Fruit fly (Drosophila melanogaster) whole organism, adult: ENCODE data around the gene SPARC.

ENCODE experiments used
- CG11617 ChIP-seq: fragments of 200-800 bp; sonication (Bioruptor generic); optimal IDR thresholded peaks from 2 replicates; lab custom pipeline; 2017; ENCODE audit warnings: mild to moderate bottlenecking, missing biosample characterization, missing genetic modification reagents, missing genetic modification characterization
- CG12768 ChIP-seq: fragments of 200-800 bp; sonication (Bioruptor generic); optimal IDR thresholded peaks from 2 replicates; lab custom pipeline; 2017; ENCODE audit warnings: missing biosample characterization, missing genetic modification characterization, mild to moderate bottlenecking, moderate library complexity, missing genetic modification reagents
- CG14711 ChIP-seq: fragments of 200-800 bp; sonication (Bioruptor generic); optimal IDR thresholded peaks from 2 replicates; lab custom pipeline; 2018; ENCODE audit warnings: missing biosample characterization, mild to moderate bottlenecking, missing genetic modification characterization, moderate library complexity
- CG1620 ChIP-seq: fragments of 200-800 bp; sonication (Bioruptor generic); optimal IDR thresholded peaks from 2 replicates; lab custom pipeline; 2016; ENCODE audit warnings: missing biosample characterization, missing genetic modification characterization
- CG33017 ChIP-seq: fragments of 200-800 bp; sonication (Bioruptor generic); optimal IDR thresholded peaks from 2 replicates; lab custom pipeline; 2018; ENCODE audit warnings: missing biosample characterization, mild to moderate bottlenecking, missing genetic modification characterization, moderate library complexity
- CG5204 ChIP-seq: fragments of 200-800 bp; sonication (Bioruptor generic); optimal IDR thresholded peaks from 2 replicates; lab custom pipeline; 2016; ENCODE audit warnings: missing biosample characterization, missing genetic modification characterization
- CG7045 ChIP-seq: fragments of 200-800 bp; sonication (Bioruptor generic); optimal IDR thresholded peaks from 2 replicates; lab custom pipeline; 2017; ENCODE audit warnings: missing biosample characterization, mild to moderate bottlenecking, missing genetic modification characterization
- CG7101 ChIP-seq: fragments of 200-800 bp; sonication (Bioruptor generic); optimal IDR thresholded peaks from 2 replicates; lab custom pipeline; 2018; ENCODE audit warnings: missing biosample characterization, mild to moderate bottlenecking, missing genetic modification characterization, moderate library complexity
- Clk ChIP-seq: fragments of 200-800 bp; sonication (Bioruptor generic); optimal IDR thresholded peaks from 2 replicates; lab custom pipeline; 2017; ENCODE audit warnings: missing biosample characterization, missing genetic modification characterization
- Crg-1 ChIP-seq: fragments of 200-800 bp; sonication (Bioruptor generic); optimal IDR thresholded peaks from 2 replicates; lab custom pipeline; 2016; ENCODE audit warnings: missing biosample characterization, missing genetic modification characterization
- Hr96 ChIP-seq: fragments of 200-800 bp; sonication (Bioruptor generic); optimal IDR thresholded peaks from 2 replicates; lab custom pipeline; 2016; ENCODE audit warnings: missing biosample characterization, missing genetic modification characterization
- Mnt ChIP-seq: fragments of 200-800 bp; sonication (Bioruptor generic); optimal IDR thresholded peaks from 2 replicates; lab custom pipeline; 2016; ENCODE audit warnings: missing biosample characterization, mild to moderate bottlenecking, missing genetic modification characterization
- bab1 ChIP-seq: fragments of 200-800 bp; sonication (Bioruptor generic); optimal IDR thresholded peaks from 3 replicates; lab custom pipeline; 2019; ENCODE audit warnings: missing biosample characterization, mild to moderate bottlenecking, missing genetic modification characterization, moderate library complexity
- cic ChIP-seq: fragments of 200-800 bp; sonication (Bioruptor generic); optimal IDR thresholded peaks from 2 replicates; lab custom pipeline; 2017; ENCODE audit warnings: missing biosample characterization, mild to moderate bottlenecking, missing genetic modification characterization, moderate library complexity
- cnc ChIP-seq, 2 experiments: fragments of >200 bp; optimal IDR thresholded peaks; 2 replicates each; lab custom pipeline; 2017
- kay ChIP-seq: fragments of 200-800 bp; sonication (Bioruptor generic); peaks from one replicate; lab custom pipeline; 2016; ENCODE audit warnings: missing biosample characterization, missing genetic modification characterization, borderline replicate concordance
- ovo ChIP-seq: fragments of 200-800 bp; sonication (Bioruptor generic); optimal IDR thresholded peaks from 2 replicates; lab custom pipeline; 2016; ENCODE audit warnings: missing biosample characterization, missing genetic modification characterization
- pad ChIP-seq: fragments of 200-800 bp; sonication (Bioruptor generic); optimal IDR thresholded peaks from 3 replicates; lab custom pipeline; 2017; ENCODE audit warnings: missing biosample characterization, missing genetic modification characterization, mild to moderate bottlenecking, moderate library complexity, missing genetic modification reagents
- tj ChIP-seq: fragments of 200-800 bp; sonication (Bioruptor generic); optimal IDR thresholded peaks from 3 replicates; lab custom pipeline; 2017; ENCODE audit warnings: missing biosample characterization, mild to moderate bottlenecking, missing genetic modification characterization, moderate library complexity
- toe ChIP-seq: fragments of 200-800 bp; sonication (Bioruptor generic); optimal IDR thresholded peaks from 2 replicates; lab custom pipeline; 2016; ENCODE audit warnings: missing biosample characterization, missing genetic modification characterization

The SPARC gene

dm6 chr3R:26870494-26870893, 1.3 kb downstream of the SPARC start:
- TF ChIP-seq cic (no peak), CG7101 (tag; lab: Kevin White, UChicago) (no peak), ovo (GFP tag; lab: Kevin White, UChicago) (no peak), CG33017 (tag; lab: Kevin White, UChicago) (no peak), CG11617 (no peak), bab1 (GFP tag; lab: Kevin White, UChicago) (no peak), Hr96 (GFP tag; lab: Kevin White, UChicago) (no peak), CG7045 (GFP tag; lab: Kevin White, UChicago) (no peak), pad (no peak), CG12768 (GFP tag; lab: Kevin White, UChicago) (no peak), toe (no peak), CG5204 (no peak), Crg-1 (GFP tag; lab: Kevin White, UChicago) (no peak), tj (GFP tag; lab: Kevin White, UChicago) (no peak), kay (GFP tag; lab: Kevin White, UChicago) (no peak)

DNA sequence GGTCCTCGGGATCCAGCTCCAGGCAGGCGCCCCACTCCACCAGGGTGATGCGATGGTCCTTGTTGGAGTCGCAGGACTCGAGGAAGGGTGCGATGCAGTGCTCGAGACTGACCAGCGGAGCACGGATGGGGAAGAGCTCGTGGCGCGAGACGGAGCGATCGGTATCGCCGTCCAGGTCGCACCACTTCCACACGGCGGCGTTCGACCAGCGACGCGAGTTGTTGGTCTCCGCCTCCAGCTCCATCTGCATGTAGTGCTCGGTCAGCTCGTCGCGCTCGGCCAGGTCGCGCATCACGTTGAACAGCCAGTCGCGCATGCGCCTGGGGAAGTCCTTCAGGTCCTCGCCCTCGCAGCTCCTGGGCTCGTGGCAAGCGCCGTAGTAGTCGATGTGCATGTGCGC, 2.4 kb downstream of the SPARC start:
- TF ChIP-seq Crg-1 (GFP tag; lab: Kevin White, UChicago) = no peak

DNA sequence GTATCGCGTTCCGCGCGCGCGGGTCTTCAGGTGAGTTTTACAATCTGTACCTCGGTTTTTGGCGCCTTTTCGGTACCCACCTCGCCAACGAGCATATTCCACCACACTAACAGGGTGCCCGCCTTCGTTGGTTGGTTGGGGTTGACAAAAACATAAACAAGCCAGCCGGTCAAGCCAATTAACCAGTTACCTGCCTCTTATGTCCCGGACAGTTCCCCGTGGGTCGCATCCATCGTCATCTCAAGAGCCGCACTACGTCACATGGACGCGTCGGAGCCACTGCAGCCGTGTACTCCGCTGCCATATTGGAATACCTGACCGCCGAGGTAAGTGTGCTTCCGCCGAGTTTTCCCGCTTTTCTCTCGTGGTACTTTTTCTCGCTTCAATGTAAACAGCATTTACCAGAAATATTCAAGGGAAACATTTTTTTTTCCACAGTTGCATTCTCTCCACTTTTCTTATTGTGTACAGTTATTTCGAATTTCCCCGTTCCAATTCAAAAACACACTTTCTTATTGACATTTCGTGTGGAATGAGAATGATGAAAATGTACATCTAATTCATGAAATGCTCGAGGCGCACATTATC, 4.2 kb downstream of the SPARC start:
- no peak for TF ChIP-seq CG5204
- TF ChIP-seq kay (GFP tag; lab: Kevin White, UChicago) = no peak
- no peak for TF ChIP-seq cic
- no peak for TF ChIP-seq toe
- TF ChIP-seq Mnt (GFP tag; lab: Kevin White, UChicago) = no peak

dm6 chr3R:26866577-26867456, 5.0 kb downstream of the SPARC start, which contains the start of the genes ball and His2Av:
ball (minus strand) TSS chr3R:26866807.
His2Av (plus strand) TSS chr3R:26866929.
- no peak for TF ChIP-seq kay (GFP tag; lab: Kevin White, UChicago)
- TF ChIP-seq Hr96 (GFP tag; lab: Kevin White, UChicago) = peak; percentile 89
- peak; percentile 77 for TF ChIP-seq CG11617
- peak; percentile 73 for TF ChIP-seq CG12768 (GFP tag; lab: Kevin White, UChicago)
- TF ChIP-seq ovo (GFP tag; lab: Kevin White, UChicago) = peak; percentile 58
- no peak for TF ChIP-seq CG5204
- peak; percentile 72 for TF ChIP-seq Mnt (GFP tag; lab: Kevin White, UChicago)
- peak; percentile 80 for TF ChIP-seq bab1 (GFP tag; lab: Kevin White, UChicago)
- peak; percentile 81 for TF ChIP-seq Crg-1 (GFP tag; lab: Kevin White, UChicago)
- peak; percentile 78 for TF ChIP-seq tj (GFP tag; lab: Kevin White, UChicago)
- TF ChIP-seq cic = peak; percentile 36
- peak; percentile 66 for TF ChIP-seq pad
- TF ChIP-seq CG7045 (GFP tag; lab: Kevin White, UChicago) = peak; percentile 60
- TF ChIP-seq cnc (optimal IDR thresholded peaks at IDR 0.05; lab: Kevin White, UChicago) = no peak
- peak; percentile 81 for TF ChIP-seq Clk
- TF ChIP-seq CG7101 (tag; lab: Kevin White, UChicago) = peak; percentile 77
- TF ChIP-seq CG33017 (tag; lab: Kevin White, UChicago) = peak; percentile 27
- peak; percentile 82 for TF ChIP-seq CG1620 (GFP tag; lab: Kevin White, UChicago)
- peak; percentile 91 for TF ChIP-seq toe
- peak; percentile 99 for TF ChIP-seq CG14711 (tag; lab: Kevin White, UChicago)

dm6 chr3R:26862848-26863448, 8.8 kb downstream of the SPARC start, which contains the start of the genes Lerp and IntS12:
Lerp (minus strand) TSS chr3R:26863130.
IntS12 (plus strand) TSS chr3R:26863376.
- TF ChIP-seq CG1620 (GFP tag; lab: Kevin White, UChicago) = no peak
- TF ChIP-seq tj (GFP tag; lab: Kevin White, UChicago) = no peak
- no peak for TF ChIP-seq kay (GFP tag; lab: Kevin White, UChicago)
- TF ChIP-seq cnc (optimal IDR thresholded peaks at IDR 0.05; lab: Kevin White, UChicago) = no peak
- peak; percentile 28 for TF ChIP-seq bab1 (GFP tag; lab: Kevin White, UChicago)
- no peak for TF ChIP-seq CG5204
- TF ChIP-seq CG7045 (GFP tag; lab: Kevin White, UChicago) = no peak
- no peak for TF ChIP-seq CG33017 (tag; lab: Kevin White, UChicago)
- TF ChIP-seq CG14711 (tag; lab: Kevin White, UChicago) = peak; percentile 24
- peak; percentile 3 for TF ChIP-seq CG7101 (tag; lab: Kevin White, UChicago)
- TF ChIP-seq ovo (GFP tag; lab: Kevin White, UChicago) = no peak
- no peak for TF ChIP-seq cic
- no peak for TF ChIP-seq toe
- TF ChIP-seq CG11617 = no peak
- TF ChIP-seq Clk = no peak
- no peak for TF ChIP-seq CG12768 (GFP tag; lab: Kevin White, UChicago)
- no peak for TF ChIP-seq pad
- TF ChIP-seq Hr96 (GFP tag; lab: Kevin White, UChicago) = no peak
- no peak for TF ChIP-seq Crg-1 (GFP tag; lab: Kevin White, UChicago)
- TF ChIP-seq Mnt (GFP tag; lab: Kevin White, UChicago) = no peak
